Worm (Caenorhabditis elegans): ENCODE results near the gene F23D12.2.
A peak's percentile ranks its signal among the peaks of the same experiment; 100 is the strongest.

Gene F23D12.2

ce11 chrX:14387752-14388151, 33.6 kb downstream of the F23D12.2 start:
- TF ChIP-seq Y53F4B.3 (GFP tag; IDR thresholded peaks at IDR 0.05), result peak; percentile 37; the same call in 1 of the 2 replicates

- TF ChIP-seq F39B2.1 (GFP tag; IDR thresholded peaks at IDR 0.05), result peak; percentile 76; the same call in 1 of the 2 replicates
- peak; percentile 75 for TF ChIP-seq let-526 (GFP tag; IDR thresholded peaks at IDR 0.05)
- 0 out of 2 replicates have a peak, but pooled peaks have one; percentile 50 for TF ChIP-seq ceh-40 (GFP tag; IDR thresholded peaks at IDR 0.05)
- TF ChIP-seq hsf-1 (GFP tag; IDR thresholded peaks at IDR 0.05), result 0 out of 2 replicates have a peak, but pooled peaks have one; percentile 18
- TF ChIP-seq Y53G8AR.9 (GFP tag; conservative IDR thresholded peaks at IDR 0.05), result 0 out of 2 replicates have a peak, but pooled peaks have one; percentile 36
- TF ChIP-seq bed-1 (GFP tag; IDR thresholded peaks at IDR 0.05), result peak; percentile 77; the same call in 1 of the 2 replicates
- peak; percentile 85; the same call in 1 of the 2 replicates for TF ChIP-seq ceh-58 (GFP tag; IDR thresholded peaks at IDR 0.05)
- TF ChIP-seq madf-3 (GFP tag; IDR thresholded peaks at IDR 0.05), result peak; percentile 65; the same call in 1 of the 2 replicates
- TF ChIP-seq ztf-6 (GFP tag; IDR thresholded peaks at IDR 0.05), result peak; percentile 32; the same call in 1 of the 2 replicates
- peak; percentile 47; the same call in 1 of the 2 replicates for TF ChIP-seq attf-6 (GFP tag; IDR thresholded peaks at IDR 0.05)
Observed at ce11 chrX:14386670-14387069, 34.7 kb downstream of the F23D12.2 start.

ce11 chrX:14382951-14383350, 38.4 kb downstream of the F23D12.2 start, which contains the start of gene Y60A9.3:
TSS of gene Y60A9.3 (plus strand) at chrX:14383251.
- no peak for TF ChIP-seq lag-1 (GFP tag; IDR thresholded peaks at IDR 0.05)
- TF ChIP-seq egl-44 (GFP tag; IDR thresholded peaks at IDR 0.05), result no peak
- TF ChIP-seq Y56A3A.18 (GFP tag; IDR thresholded peaks at IDR 0.05), result no peak
- TF ChIP-seq athp-1 (tag; optimal IDR thresholded peaks at IDR 0.05), result no peak
- TF ChIP-seq attf-5 (GFP tag; optimal IDR thresholded peaks at IDR 0.05), result no peak
- no peak for TF ChIP-seq D2030.7 (GFP tag; IDR thresholded peaks at IDR 0.05)
- TF ChIP-seq K12H6.12 (tag; optimal IDR thresholded peaks at IDR 0.05), result no peak
- no peak for TF ChIP-seq madf-8 (GFP tag; conservative IDR thresholded peaks at IDR 0.05)
- TF ChIP-seq snpc-4 (GFP tag; optimal IDR thresholded peaks at IDR 0.05), result no peak
- no peak for TF ChIP-seq snpc-4 (tag; optimal IDR thresholded peaks at IDR 0.05)
- no peak for TF ChIP-seq lin-54 (GFP tag; optimal IDR thresholded peaks at IDR 0.05)
- TF ChIP-seq ets-4 (GFP tag; optimal IDR thresholded peaks at IDR 0.05), result no peak
- no peak for TF ChIP-seq rpc-1 (optimal IDR thresholded peaks at IDR 0.05)
- no peak for TF ChIP-seq rpc-1 (tag; optimal IDR thresholded peaks at IDR 0.05)
- TF ChIP-seq B0336.3 (GFP tag; IDR thresholded peaks at IDR 0.05), result no peak
- no peak for TF ChIP-seq F52B5.7 (tag; optimal IDR thresholded peaks at IDR 0.05)
- TF ChIP-seq hlh-12 (tag; optimal IDR thresholded peaks at IDR 0.05), result no peak
- no peak for TF ChIP-seq atf-7 (tag; optimal IDR thresholded peaks at IDR 0.05)
- TF ChIP-seq dpl-1 (GFP tag; optimal IDR thresholded peaks at IDR 0.05), result no peak

DNA sequence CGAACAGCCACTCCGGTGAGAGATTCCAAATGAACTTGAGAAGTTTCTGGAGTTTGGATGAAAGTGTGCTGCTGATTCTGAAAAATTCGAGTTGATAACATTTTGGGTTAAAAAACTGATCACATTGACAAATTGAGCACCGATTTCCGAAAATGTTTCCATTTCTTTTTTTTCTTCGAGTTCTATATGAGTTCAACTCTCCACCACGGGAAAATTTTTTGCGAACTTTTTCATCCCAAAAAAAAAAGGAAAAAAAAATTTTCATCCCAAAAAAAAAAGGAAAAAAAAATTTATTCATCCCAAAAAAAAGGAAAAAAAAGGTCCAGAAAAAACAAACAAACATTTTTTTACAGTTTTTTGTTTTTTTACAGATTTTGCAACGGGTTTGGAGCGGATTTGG, 44.2 kb downstream of the F23D12.2 start, which contains the start of gene Y60A9A.1:
Gene Y60A9A.1, minus strand, starts transcription at position 101 of the 400 bp plus-strand sequence.
- no peak for TF ChIP-seq madf-3 (GFP tag; IDR thresholded peaks at IDR 0.05)
- TF ChIP-seq dpff-1 (tag; optimal IDR thresholded peaks at IDR 0.05), result no peak
- TF ChIP-seq ZK185.1 (tag; optimal IDR thresholded peaks at IDR 0.05; ENCODE audit: poor library complexity, severe bottlenecking), result no peak
- no peak for TF ChIP-seq ceh-58 (GFP tag; IDR thresholded peaks at IDR 0.05)
- no peak for TF ChIP-seq F49E8.2 (tag; optimal IDR thresholded peaks at IDR 0.05; ENCODE audit: insufficient read depth)
- TF ChIP-seq ztf-22 (GFP tag; optimal IDR thresholded peaks at IDR 0.05), result no peak
- no peak for TF ChIP-seq akir-1 (GFP tag; optimal IDR thresholded peaks at IDR 0.05)
- TF ChIP-seq bed-1 (GFP tag; IDR thresholded peaks at IDR 0.05), result no peak
- TF ChIP-seq egl-44 (GFP tag; IDR thresholded peaks at IDR 0.05), result no peak
- no peak for TF ChIP-seq tlf-1 (GFP tag; optimal IDR thresholded peaks at IDR 0.05)
- TF ChIP-seq cebp-2 (GFP tag; IDR thresholded peaks at IDR 0.05), result no peak
- no peak for TF ChIP-seq dox-1 (GFP tag; IDR thresholded peaks at IDR 0.05)
- TF ChIP-seq somi-1 (GFP tag; optimal IDR thresholded peaks at IDR 0.05), result no peak
- no peak for TF ChIP-seq nhr-90 (tag; optimal IDR thresholded peaks at IDR 0.05)
- TF ChIP-seq sptf-2 (GFP tag; optimal IDR thresholded peaks at IDR 0.05), result no peak
- TF ChIP-seq pha-4 (tag; optimal IDR thresholded peaks at IDR 0.05), result no peak
- no peak for TF ChIP-seq nhr-179 (tag; optimal IDR thresholded peaks at IDR 0.05)
- no peak for TF ChIP-seq attf-5 (GFP tag; optimal IDR thresholded peaks at IDR 0.05)

All from whole organism, young adult.